Worm (Caenorhabditis elegans) whole organism, L4/young adult: ENCODE data around the gene ZK1086.2.

Source experiments
- W03F9.2 ChIP-seq: fragments of 150-350 bp; optimal IDR thresholded peaks from 2 replicates; lab custom pipeline; 2014; ENCODE audit warnings: missing biosample characterization, missing genetic modification characterization
- dao-5 ChIP-seq: sonication (generic microtip); optimal IDR thresholded peaks from 2 replicates; lab custom pipeline; 2016; ENCODE audit warnings: missing genotype, missing genetic modification characterization, moderate library complexity, missing compliant biosample characterization
- him-1 ChIP-seq: sonication (generic microtip); optimal IDR thresholded peaks from 2 replicates; lab custom pipeline; 2016; ENCODE audit warnings: missing genotype, missing genetic modification reagents, missing genetic modification characterization, missing compliant biosample characterization

- TF ChIP-seq W03F9.2 (tag; lab: Kevin White, UChicago): no peak
- TF ChIP-seq dao-5 (tag; lab: Kevin White, UChicago): no peak
- no peak for TF ChIP-seq him-1
These were observed 48.8 kb downstream of the ZK1086.2 start for ce11 chrX:13744543-13745113.
